Fruit fly (Drosophila melanogaster): ENCODE results near the gene Nnk.

Nnk gene

dm6 chr3R:17762261-17762660 lies 42.8 kb downstream of the Nnk start:
- TF ChIP-seq CG4318 (GFP tag; optimal IDR thresholded peaks at IDR 0.05) (no peak), pdm3 (GFP tag; optimal IDR thresholded peaks at IDR 0.05) (no peak), Ets96B (tag; optimal IDR thresholded peaks at IDR 0.05) (no peak), CG11294 (GFP tag; IDR thresholded peaks at IDR 0.05) (no peak), Eip75B (GFP tag; optimal IDR thresholded peaks at IDR 0.05) (no peak), fkh (GFP tag; optimal IDR thresholded peaks at IDR 0.05) (no peak), CG11902 (GFP tag; optimal IDR thresholded peaks at IDR 0.05) (no peak), spab (GFP tag; optimal IDR thresholded peaks at IDR 0.05) (no peak), CG6792 (GFP tag; optimal IDR thresholded peaks at IDR 0.05) (no peak), Hr38 (GFP tag; optimal IDR thresholded peaks at IDR 0.05) (no peak), Eip93F (GFP tag; optimal IDR thresholded peaks at IDR 0.05) (no peak), esn (GFP tag; optimal IDR thresholded peaks at IDR 0.05) (no peak), dac (GFP tag; optimal IDR thresholded peaks at IDR 0.05) (no peak), CG6808 (GFP tag; optimal IDR thresholded peaks at IDR 0.05) (no peak), vri (GFP tag; optimal IDR thresholded peaks at IDR 0.05) (no peak), svp (GFP tag) (no peak), acj6 (GFP tag; optimal IDR thresholded peaks at IDR 0.05) (no peak), eg (GFP tag; IDR thresholded peaks at IDR 0.05) (no peak)

DNA sequence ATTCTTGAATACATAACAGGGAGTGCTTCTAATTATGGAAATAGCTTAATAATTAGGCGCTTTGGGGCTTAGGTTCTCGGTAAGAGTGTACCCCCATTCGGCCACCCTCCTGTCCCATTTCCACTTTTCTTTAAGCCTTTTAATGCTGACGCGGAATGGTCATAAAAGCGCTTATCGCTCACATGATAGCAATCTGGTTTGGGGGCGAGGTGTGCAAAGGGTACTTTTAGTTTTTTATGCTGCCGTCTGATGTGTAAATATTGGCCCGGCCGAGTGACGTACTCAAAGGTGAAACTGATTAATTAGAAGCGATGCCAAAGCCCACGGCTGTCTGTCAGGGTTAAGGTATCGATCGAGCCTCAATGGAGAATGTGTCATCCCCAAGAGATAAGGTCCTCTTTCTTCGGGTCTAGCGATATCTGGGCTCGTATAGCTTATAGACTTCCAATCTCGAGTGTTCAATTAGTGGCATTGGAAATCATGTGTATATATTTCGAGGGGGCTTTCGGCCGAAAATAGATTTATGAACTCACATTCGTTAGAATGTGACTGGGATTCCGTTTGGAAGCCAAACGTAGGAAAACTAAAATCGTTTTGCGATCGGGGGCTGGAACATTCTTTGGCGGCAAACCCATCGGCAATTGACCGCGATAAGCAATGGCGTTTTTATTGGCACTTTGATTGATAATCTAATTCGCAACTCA lies 45.1 kb downstream of the Nnk start:
- TF ChIP-seq fkh (GFP tag; optimal IDR thresholded peaks at IDR 0.05): peak; percentile 86
- TF ChIP-seq CG7368 (GFP tag; optimal IDR thresholded peaks at IDR 0.05): no peak
- no peak for TF ChIP-seq CG3032 (tag; optimal IDR thresholded peaks at IDR 0.05)

DNA sequence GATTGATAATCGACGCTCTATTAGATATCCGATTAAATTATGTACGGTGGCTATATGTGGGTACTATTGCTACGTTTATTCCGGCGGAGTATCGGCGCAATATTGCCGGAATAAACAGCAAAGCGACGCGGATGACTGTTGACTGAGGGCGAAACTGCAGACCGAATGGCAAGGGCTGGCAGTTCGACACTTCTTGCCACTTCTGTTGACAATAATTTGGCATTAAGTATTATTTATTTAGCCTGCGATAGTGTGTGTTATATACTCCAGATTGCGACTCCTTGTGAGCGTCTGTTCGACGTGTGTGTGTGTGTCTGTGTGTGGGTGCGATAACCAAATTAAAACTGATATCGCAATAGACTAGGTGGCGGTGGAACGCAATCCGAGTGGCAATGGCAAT lies 46.1 kb downstream of the Nnk start:
- TF ChIP-seq fkh (GFP tag; optimal IDR thresholded peaks at IDR 0.05) (peak; percentile 55), svp (GFP tag) (no peak)
